Fruit fly (Drosophila melanogaster) whole organism, embryonic: Measurements from ENCODE around the gene Mlc1.

Experiments
- Bteb2 ChIP-seq: fragments of 200-800 bp; sonication (Bioruptor generic); optimal IDR thresholded peaks from 2 replicates; lab custom pipeline; 2016; ENCODE audit warnings: missing biosample characterization, missing genetic modification characterization
- CG2199 ChIP-seq: fragments of 200-800 bp; sonication (Bioruptor generic); IDR thresholded peaks from 3 replicates; pipeline ENCODE4 v1.3.6; 2022; ENCODE audit warnings: missing biosample characterization, missing genetic modification characterization
- CG31441 ChIP-seq: fragments of 200-800 bp; sonication (Bioruptor generic); IDR thresholded peaks from 2 replicates; pipeline ENCODE4 v1.3.6; 2022; ENCODE audit warnings: missing biosample characterization, missing genetic modification characterization
- CG4360 ChIP-seq: fragments of 200-800 bp; sonication (Bioruptor generic); IDR thresholded peaks from 2 replicates; pipeline ENCODE4 v1.3.6; 2022; ENCODE audit warnings: missing biosample characterization, missing genetic modification characterization
- CG4404 ChIP-seq: fragments of 200-800 bp; sonication (Bioruptor generic); IDR thresholded peaks from 2 replicates; pipeline ENCODE4 v1.3.6; 2022; ENCODE audit warnings: missing biosample characterization, missing genetic modification characterization
- H2.0 ChIP-seq: fragments of 200-800 bp; sonication (Bioruptor generic); IDR thresholded peaks from 2 replicates; pipeline ENCODE4 v1.3.6; 2022; ENCODE audit warnings: missing biosample characterization, missing genetic modification characterization
- br ChIP-seq: fragments of >200 bp; optimal IDR thresholded peaks from 2 replicates; lab custom pipeline; 2017
- otp ChIP-seq: fragments of 200-800 bp; sonication (Bioruptor generic); IDR thresholded peaks from 3 replicates; pipeline ENCODE4, ENCODE4 v1.3.6; 2022; ENCODE audit warnings: missing biosample characterization, missing genetic modification characterization
- sens-2 ChIP-seq: fragments of 200-800 bp; sonication (Bioruptor generic); IDR thresholded peaks from 2 replicates; pipeline ENCODE4 v1.3.6; 2022; ENCODE audit warnings: missing biosample characterization, missing genetic modification characterization
- usp ChIP-seq: fragments of >200 bp; optimal IDR thresholded peaks from 2 replicates; lab custom pipeline; 2017; ENCODE audit warnings: missing biosample characterization, missing genetic modification characterization

- TF ChIP-seq CG4360 = no peak
- TF ChIP-seq otp (GFP tag; lab: Robert Waterston, UW) = no peak
- no peak for TF ChIP-seq Bteb2 (GFP tag; lab: Kevin White, UChicago)
- no peak for TF ChIP-seq CG2199 (GFP tag; lab: Robert Waterston, UW)
- no peak for TF ChIP-seq CG4404 (GFP tag; lab: Robert Waterston, UW)
- no peak for TF ChIP-seq CG31441 (GFP tag; lab: Robert Waterston, UW)
- TF ChIP-seq sens-2 (GFP tag; lab: Robert Waterston, UW) = no peak
- TF ChIP-seq H2.0 (GFP tag; lab: Robert Waterston, UW) = no peak
- no peak for TF ChIP-seq usp
- no peak for TF ChIP-seq br (lab: Kevin White, UChicago)
Observed at dm6 chr3R:27699540-27700228, 39.7 kb upstream of the Mlc1 start, which contains the start of gene ALiX.
